Fruit fly (Drosophila melanogaster): ENCODE results near the gene CG42353.

DNA sequence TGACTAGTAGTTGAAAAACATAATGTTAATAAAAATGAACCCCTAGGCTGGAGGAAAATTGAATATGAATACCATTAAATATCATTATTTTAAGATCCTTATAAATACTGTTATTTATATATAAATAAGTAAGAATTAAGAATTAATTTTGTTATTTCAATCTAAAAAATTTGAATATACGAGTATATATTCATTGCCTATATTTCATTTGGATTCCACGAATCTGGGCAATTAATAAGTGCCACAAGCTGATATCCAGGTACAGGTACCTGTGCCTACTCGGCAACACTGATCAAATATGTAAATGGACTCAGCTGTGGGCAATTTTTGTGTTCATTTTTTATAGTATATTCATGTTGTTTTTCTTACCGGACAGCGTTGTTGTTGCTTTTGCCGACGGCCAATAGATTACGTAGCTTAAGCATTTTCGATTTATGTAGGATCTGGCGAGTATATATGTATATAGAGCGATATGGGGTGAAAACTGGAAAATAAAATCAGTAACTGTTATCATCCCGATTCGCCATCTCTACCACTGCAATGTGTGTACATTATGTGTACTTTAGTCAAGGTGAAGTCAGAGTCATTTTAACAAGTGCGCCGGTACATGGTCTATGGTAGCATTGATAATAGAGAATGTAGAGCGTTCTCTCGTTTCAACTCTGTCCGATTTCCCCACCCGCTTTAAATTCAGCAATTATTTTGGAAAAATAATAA, 31.9 kb downstream of the CG42353 start:
- TF ChIP-seq CG3847 (GFP tag; IDR thresholded peaks at IDR 0.05) (no peak), CG4424 (GFP tag; optimal IDR thresholded peaks at IDR 0.05) (no peak), Poxn (GFP tag; IDR thresholded peaks at IDR 0.05) (no peak), twi (tag; optimal IDR thresholded peaks at IDR 0.05) (no peak), dmrt99B (tag; optimal IDR thresholded peaks at IDR 0.05) (no peak), Sin3A (optimal IDR thresholded peaks at IDR 0.05) (no peak)
